Fruit fly (Drosophila melanogaster): ENCODE results near the gene CHKov1.
A peak's percentile ranks its signal among the peaks of the same experiment; 100 is the strongest.

The CHKov1 gene

DNA sequence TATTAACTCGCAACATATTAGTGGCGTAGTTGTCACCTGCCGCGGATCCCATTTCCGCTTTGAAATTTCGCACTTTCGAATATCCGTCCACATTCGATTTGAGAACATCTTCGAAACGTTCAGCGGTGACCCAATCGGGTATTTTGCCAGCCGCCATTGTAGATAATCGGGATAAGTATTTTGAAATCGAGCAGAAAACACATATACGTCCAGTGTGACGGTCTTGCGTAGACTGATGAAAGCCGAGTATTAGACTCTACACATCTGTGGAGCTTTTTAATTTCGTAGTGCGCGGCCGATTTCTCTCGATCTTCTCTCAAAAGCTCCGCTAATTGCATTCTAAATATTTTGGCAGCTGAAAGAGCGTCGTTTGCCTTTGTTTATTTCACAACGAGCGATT is at the start of gene CHKov1:
Gene CHKov1, minus strand, starts transcription at position 238 of the 400 bp plus-strand sequence.
- TF ChIP-seq CG8478 (optimal IDR thresholded peaks at IDR 0.05) (no peak), CTCF (optimal IDR thresholded peaks at IDR 0.05) (no peak)

DNA sequence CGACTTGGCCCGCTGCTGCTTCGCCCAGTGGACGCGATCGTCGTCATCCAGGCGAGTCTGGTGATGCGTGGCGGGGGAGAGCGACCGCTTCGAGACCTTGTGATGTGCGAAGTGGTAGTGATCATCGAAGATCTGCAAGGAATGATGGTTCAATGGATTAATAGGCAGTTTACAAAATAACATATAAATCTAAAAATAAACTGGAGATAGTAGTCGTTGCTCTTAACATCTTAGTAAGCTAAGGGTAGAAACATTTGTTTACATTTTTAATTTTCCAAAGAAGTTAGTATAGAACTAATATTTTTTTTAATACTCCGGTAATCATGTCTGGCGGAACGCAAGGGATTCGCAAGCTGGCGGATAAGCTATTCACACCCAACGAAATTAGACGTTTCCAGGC is 28.9 kb upstream of the CHKov1 start, which contains the start of gene ND-49L:
Gene ND-49L, plus strand, starts transcription at position 301 of the 400 bp plus-strand sequence.
- TF ChIP-seq CG8478 (optimal IDR thresholded peaks at IDR 0.05) (no peak), CTCF (optimal IDR thresholded peaks at IDR 0.05) (no peak)

DNA sequence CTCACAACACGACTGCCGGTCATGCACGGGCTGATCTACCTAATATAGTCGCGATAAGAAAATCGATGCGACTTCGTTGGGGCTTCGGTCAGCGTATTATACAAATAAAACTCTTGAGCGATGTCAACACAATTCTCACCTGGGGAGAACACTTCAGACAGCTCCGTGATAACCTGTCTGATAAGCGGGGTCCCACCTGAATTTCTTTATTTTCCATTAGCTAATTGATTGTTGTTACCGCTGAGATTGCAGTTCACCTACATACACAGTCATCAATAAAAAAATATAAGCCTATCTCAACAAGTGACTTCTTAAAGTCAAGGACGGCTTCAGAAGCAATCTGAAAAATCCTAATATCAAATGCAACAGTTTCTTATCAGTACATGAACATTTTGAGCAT is 17.8 kb upstream of the CHKov1 start, which contains the start of gene tobi:
Gene tobi, minus strand, starts transcription at position 23 of the 400 bp plus-strand sequence.
- TF ChIP-seq CG8478 (optimal IDR thresholded peaks at IDR 0.05), result no peak
- TF ChIP-seq CTCF (optimal IDR thresholded peaks at IDR 0.05), result no peak

DNA sequence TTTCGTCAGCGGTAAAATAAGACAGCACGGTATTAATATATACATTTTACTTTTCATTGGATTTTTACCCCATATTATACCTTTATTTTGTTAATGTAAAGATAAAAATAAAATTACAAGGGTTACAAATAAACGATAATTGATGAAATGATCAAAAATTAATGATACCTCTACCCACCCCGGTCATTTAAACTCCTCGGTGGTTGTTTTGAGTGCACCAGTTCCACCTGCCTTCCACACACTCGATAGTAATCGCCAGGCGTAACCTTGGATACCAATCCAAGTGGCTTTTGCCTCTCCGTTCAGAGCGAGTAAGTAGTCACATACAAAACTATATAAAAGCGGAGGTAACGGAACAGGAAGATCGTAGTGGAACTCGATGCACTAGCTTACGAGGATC is 10.8 kb upstream of the CHKov1 start, which contains the start of gene rha:
Gene rha, plus strand, starts transcription at position 301 of the 400 bp plus-strand sequence.
- TF ChIP-seq CTCF (optimal IDR thresholded peaks at IDR 0.05) (no peak), CG8478 (optimal IDR thresholded peaks at IDR 0.05) (no peak)

DNA sequence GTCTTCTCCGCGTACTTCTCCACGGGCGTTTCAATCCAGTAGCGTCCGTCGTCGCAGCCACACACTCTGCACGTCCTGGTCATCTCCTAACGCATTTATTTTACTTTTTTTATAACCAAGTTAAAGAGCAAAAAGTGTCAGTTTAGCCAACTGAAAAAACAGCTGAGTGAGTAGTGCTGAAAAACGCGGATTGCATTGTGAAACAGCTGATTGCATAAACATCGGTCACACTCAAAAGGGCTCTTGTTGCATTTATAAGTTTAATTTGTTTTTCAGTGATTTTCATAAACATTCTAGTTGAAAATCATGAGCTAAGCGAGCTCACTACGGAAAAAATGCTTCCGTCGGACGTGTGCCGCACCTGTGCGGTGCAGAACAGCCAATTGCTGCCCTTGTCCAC is 5.9 kb upstream of the CHKov1 start, which contains the start of the genes CG10669 and CG11902:
Gene CG10669, minus strand, starts transcription at position 179 of the 400 bp plus-strand sequence.
Gene CG11902, plus strand, starts transcription at position 193 of the 400 bp plus-strand sequence.
- TF ChIP-seq CG8478 (optimal IDR thresholded peaks at IDR 0.05) (no peak), CTCF (optimal IDR thresholded peaks at IDR 0.05) (no peak)

DNA sequence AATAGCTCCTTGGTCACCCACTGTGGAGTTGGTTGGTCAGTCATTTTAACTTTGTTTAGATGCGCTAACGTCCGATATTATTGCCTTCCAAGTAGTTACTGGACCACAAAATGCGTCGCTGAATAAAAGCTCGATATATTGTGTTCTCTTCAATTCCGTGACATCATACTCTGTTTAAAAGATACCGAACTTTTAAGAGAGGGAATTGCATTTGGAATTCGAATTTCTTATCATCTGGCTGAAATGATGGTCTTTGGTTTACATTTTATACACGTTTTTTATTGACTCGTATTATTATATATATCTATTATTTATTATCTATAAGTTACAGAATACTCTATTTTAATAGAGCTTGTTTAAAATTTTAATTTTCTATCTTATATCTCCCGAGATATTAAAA is 2.0 kb upstream of the CHKov1 start, which contains the start of gene CHKov2:
Gene CHKov2, minus strand, starts transcription at position 101 of the 400 bp plus-strand sequence.
- TF ChIP-seq CTCF (optimal IDR thresholded peaks at IDR 0.05) (no peak), CG8478 (optimal IDR thresholded peaks at IDR 0.05) (no peak)

DNA sequence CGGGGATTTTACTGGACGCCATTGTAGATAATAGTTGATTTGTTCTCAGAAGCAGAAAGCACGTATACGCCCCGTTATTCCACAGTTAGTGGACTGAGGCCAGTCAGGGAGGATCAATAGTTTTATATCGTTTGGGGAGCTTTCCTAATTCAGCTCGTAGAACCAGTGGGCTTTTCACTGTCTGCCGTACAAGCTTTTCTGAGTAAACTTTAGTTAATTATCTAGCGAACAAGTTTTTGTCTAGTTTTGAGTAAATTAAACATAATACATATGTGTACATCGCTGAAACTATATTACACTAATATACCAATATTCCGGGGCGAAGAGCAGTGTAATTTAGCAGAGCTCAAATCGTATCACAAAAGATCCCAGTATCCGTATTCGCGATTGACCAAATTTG is 6.5 kb downstream of the CHKov1 start, which contains the start of gene CG10562:
Gene CG10562, minus strand, starts transcription at position 101 of the 400 bp plus-strand sequence.
- TF ChIP-seq CTCF (optimal IDR thresholded peaks at IDR 0.05) (no peak), CG8478 (optimal IDR thresholded peaks at IDR 0.05) (no peak)

DNA sequence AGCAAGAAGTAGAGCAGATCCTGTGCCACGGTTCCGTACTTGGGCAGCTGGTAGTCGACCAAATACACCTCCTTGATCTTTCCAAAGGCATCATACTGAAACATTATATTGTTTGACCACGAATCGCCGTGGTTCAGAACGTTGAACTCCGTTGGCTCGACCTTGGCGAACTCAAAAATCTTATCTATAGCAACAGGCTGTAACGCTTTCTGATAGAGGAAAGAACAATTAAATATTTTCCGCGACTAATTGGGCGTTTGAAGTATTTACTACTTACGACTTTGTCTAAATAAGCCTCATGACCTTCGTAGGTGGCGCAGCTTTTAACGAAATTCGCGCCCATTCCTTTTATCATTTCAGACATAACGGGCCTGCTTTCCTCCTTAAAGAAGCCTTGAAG is 7.4 kb downstream of the CHKov1 start:
- TF ChIP-seq CTCF (optimal IDR thresholded peaks at IDR 0.05) (no peak), CG8478 (optimal IDR thresholded peaks at IDR 0.05) (no peak)

DNA sequence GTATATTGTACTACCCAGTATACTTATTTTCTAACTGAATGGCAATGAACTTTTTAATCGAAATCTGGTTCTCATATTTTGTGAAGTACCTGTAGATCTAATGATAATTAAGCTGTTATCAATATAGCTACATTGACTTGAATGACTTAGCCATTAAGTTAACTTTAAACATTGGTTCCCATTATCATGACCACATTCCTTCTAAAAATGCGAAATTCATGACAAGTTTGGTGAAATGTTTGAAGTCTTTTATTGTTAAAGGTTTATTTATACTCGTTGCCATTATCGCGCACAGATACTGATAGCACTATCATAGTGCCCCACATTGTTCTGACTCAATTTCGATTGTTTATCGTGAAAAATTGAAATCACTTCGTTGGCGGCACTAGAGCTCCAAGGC is 8.2 kb downstream of the CHKov1 start:
- TF ChIP-seq CTCF (optimal IDR thresholded peaks at IDR 0.05) (no peak), CG8478 (optimal IDR thresholded peaks at IDR 0.05) (no peak)

DNA sequence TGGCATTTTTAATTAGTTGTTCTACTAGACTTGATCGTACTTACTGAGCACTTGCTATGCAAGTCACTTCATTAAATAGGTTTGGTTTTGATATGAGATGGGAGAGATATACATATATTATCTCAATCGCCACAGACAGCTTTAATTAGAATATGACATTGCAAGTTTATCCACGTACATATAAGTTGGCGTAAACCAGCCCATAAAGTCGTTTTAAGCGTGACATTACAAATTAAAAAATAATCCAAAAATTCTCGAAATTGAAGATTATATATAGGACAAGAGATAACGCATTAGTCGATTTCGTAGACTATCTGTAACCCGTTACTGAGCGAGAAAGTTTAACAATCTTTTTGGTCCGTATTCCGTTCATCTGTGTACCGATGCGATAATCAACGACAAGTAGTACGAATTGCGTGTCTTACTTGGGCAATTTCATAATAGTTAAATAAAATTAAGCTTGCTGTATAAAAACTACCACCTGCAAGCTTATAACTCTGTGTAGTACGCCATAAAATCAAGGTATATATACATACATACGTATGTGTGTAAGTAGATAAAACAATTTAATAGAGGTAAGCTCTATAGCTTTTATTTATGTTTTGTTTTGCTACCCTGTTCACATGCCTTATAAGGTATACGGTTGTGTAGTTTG is 8.9 kb downstream of the CHKov1 start, which contains the start of gene CG10560:
Gene CG10560, minus strand, starts transcription at position 51 of the 655 bp plus-strand sequence.
- TF ChIP-seq CTCF (optimal IDR thresholded peaks at IDR 0.05) (no peak), CG8478 (optimal IDR thresholded peaks at IDR 0.05) (no peak)

DNA sequence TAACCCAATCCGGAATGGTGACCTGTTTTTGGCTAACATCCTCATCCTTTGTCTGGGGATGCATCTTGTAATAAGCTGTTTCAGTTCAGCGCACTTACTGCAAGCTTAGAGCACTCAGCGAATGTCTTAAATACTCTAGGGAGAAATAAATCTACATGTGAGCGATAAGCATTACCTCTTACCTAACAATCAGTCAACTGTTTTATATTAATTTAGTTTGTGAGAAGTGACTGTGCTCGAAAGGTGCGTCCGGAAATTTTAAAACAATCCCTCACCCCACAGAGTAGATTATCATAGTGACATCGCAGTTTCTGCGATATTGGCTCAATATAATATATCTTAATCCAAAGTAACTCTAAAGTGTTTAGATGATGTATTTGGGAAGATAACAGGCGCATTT is 11.1 kb downstream of the CHKov1 start, which contains the start of gene CG10553:
Gene CG10553, minus strand, starts transcription at position 101 of the 400 bp plus-strand sequence.
- TF ChIP-seq CG8478 (optimal IDR thresholded peaks at IDR 0.05) (no peak), CTCF (optimal IDR thresholded peaks at IDR 0.05) (no peak)

DNA sequence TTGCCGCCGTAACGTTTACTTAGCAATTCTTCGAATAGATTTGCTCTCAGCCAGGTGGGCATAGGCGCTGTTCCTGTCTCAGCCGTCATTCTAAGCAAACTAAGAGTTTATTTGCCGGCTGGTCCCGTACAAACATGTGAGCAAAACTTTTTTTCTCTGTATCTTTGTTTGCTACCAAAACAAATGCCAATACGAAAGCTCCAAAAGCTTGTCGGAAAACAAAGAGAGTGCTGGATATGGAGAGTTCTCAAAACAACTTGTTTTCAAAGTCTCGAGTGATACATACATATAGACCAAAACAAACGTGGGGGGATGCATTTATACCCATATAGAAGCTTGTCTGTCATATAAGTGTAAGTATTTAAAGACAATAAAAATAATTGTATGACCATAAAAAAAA is 13.1 kb downstream of the CHKov1 start, which contains the start of gene CG10559:
Gene CG10559, minus strand, starts transcription at position 101 of the 400 bp plus-strand sequence.
- TF ChIP-seq CTCF (optimal IDR thresholded peaks at IDR 0.05) (no peak), CG8478 (optimal IDR thresholded peaks at IDR 0.05) (no peak)

DNA sequence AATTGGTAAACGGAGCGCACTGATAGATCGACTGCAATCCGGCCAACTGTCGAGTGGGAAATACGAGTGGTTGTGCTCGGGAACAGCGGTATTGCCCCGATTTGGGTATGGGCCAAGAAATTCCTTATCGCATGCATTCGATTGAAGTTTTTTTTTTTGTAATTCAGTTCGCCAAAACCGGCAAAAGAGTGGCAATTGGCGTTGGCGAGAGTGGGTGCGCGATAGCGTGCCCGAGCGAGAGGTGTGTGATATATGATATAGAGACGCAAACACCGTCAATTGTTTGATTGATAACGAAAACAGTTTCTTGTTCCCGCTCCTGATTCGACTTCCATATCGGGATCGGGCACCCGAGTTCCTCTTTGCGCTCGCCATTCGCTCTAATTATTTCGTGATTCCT is 15.3 kb downstream of the CHKov1 start, which contains the start of gene CG31087:
Gene CG31087, minus strand, starts transcription at position 63 of the 400 bp plus-strand sequence.
- TF ChIP-seq CTCF (optimal IDR thresholded peaks at IDR 0.05), result no peak
- no peak for TF ChIP-seq CG8478 (optimal IDR thresholded peaks at IDR 0.05)

DNA sequence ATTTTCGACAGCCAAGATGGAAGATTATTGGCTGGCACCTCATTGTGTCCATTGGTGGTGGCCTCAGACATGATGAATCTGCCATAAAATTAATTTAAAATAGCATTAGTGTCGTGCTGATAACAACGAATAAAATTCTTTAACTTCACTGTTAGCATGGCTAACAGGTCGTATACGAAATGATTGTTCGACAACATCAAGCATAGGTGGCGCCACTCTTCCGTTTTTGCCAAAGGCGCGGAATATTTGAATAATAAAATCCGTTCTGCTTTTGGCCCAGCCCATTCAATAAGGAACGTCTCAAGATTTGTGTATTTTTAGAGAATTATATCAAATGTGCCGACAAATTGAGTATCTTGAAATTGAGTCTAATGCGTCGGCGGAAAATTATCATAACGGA is 16.5 kb downstream of the CHKov1 start:
- TF ChIP-seq CG8478 (optimal IDR thresholded peaks at IDR 0.05) (no peak), CTCF (optimal IDR thresholded peaks at IDR 0.05) (peak; percentile 69 to 78)

DNA sequence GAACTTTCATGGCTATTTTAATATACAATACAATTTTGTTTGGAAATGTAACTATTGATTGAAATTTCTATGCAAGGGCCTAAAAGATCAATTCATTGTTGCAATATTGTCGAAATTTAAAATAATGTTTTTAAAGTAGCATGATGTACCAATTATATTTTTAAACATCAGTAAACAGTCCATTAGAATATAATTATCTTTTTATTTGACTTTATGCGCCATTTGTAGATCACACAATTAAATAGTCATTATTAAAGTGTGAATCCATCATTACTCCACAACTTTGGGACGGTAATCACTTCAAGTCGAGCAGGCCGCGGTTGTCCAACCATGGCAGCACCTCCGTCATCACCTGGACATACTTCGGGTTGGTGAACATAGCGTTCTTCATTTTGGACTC is 18.3 kb downstream of the CHKov1 start, which contains the start of gene CG31099:
Gene CG31099, minus strand, starts transcription at position 101 of the 400 bp plus-strand sequence.
- TF ChIP-seq CTCF (optimal IDR thresholded peaks at IDR 0.05) (no peak), CG8478 (optimal IDR thresholded peaks at IDR 0.05) (no peak)

DNA sequence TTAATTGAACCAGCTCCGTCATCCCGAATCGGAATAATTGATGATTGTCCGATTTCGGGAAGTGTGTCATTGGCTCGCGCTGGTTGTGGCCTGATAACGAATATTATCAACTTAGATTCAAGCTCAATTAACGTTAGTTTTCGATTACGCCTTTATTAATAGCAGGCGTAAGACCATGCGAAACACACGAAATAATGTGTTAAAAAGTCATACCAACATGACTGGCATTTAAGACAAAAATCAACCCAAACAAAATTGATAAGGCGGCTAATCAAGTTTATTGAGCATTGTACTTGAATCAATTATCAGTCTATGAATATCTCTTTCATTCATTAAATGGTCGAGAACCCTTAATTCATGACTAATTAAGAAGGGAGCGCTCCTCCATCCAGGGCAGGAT is 19.9 kb downstream of the CHKov1 start:
- no peak for TF ChIP-seq CTCF (optimal IDR thresholded peaks at IDR 0.05)
- no peak for TF ChIP-seq CG8478 (optimal IDR thresholded peaks at IDR 0.05)
